Fruit fly (Drosophila melanogaster) whole organism, embryonic: ENCODE results near the gene Rbf.
A peak's percentile ranks its signal among the peaks of the same experiment; 100 is the strongest.

Experiments used
- Asciz ChIP-seq: fragments of 200-800 bp; sonication (Bioruptor generic); optimal IDR thresholded peaks from 2 replicates; lab custom pipeline; 2017; ENCODE audit warnings: missing biosample characterization, mild to moderate bottlenecking, missing genetic modification characterization, missing genetic modification reagents
- Atf3 ChIP-seq: fragments of 200-800 bp; sonication (Bioruptor generic); optimal IDR thresholded peaks from 3 replicates; lab custom pipeline; 2016; ENCODE audit warnings: missing biosample characterization, missing genetic modification characterization
- Awh ChIP-seq: fragments of 200-800 bp; sonication (Bioruptor generic); IDR thresholded peaks from 2 replicates; pipeline ENCODE4, ENCODE4 v1.3.6; 2022; ENCODE audit warnings: missing biosample characterization, missing genetic modification characterization
- BtbVII ChIP-seq: fragments of 200-800 bp; sonication (Bioruptor generic); optimal IDR thresholded peaks from 3 replicates; lab custom pipeline; 2017; ENCODE audit warnings: missing biosample characterization, mild to moderate bottlenecking, missing genetic modification characterization
- CG11398 ChIP-seq: fragments of 200-800 bp; sonication (Bioruptor generic); optimal IDR thresholded peaks from 2 replicates; lab custom pipeline; 2016; ENCODE audit warnings: missing biosample characterization, missing genetic modification characterization
- CG11695 ChIP-seq: fragments of 200-800 bp; sonication (Bioruptor generic); IDR thresholded peaks from 3 replicates; pipeline ENCODE4 v1.3.6; 2022; ENCODE audit warnings: missing biosample characterization, missing genetic modification characterization
- CG11696 ChIP-seq: fragments of 200-800 bp; sonication (Bioruptor generic); IDR thresholded peaks from 2 replicates; pipeline ENCODE4 v1.3.6; 2022; ENCODE audit warnings: missing biosample characterization, missing genetic modification characterization
- CG11723 ChIP-seq: fragments of 200-800 bp; sonication (Bioruptor generic); optimal IDR thresholded peaks from 2 replicates; lab custom pipeline; 2017; ENCODE audit warnings: missing biosample characterization, mild to moderate bottlenecking, missing genetic modification characterization
- CG13296 ChIP-seq: fragments of 200-800 bp; sonication (Bioruptor generic); optimal IDR thresholded peaks from 3 replicates; lab custom pipeline; 2018; ENCODE audit warnings: missing biosample characterization, mild to moderate bottlenecking, missing genetic modification characterization
- CG13624 ChIP-seq: fragments of 200-800 bp; sonication (Bioruptor generic); optimal IDR thresholded peaks from 2 replicates; lab custom pipeline; 2016; ENCODE audit warnings: missing biosample characterization, missing genetic modification characterization
- CG13894 ChIP-seq: fragments of 200-800 bp; sonication (Bioruptor generic); optimal IDR thresholded peaks from 3 replicates; lab custom pipeline; 2018; ENCODE audit warnings: missing biosample characterization, mild to moderate bottlenecking, missing genetic modification characterization, moderate library complexity
- CG14667 ChIP-seq: fragments of 200-800 bp; sonication (Bioruptor generic); IDR thresholded peaks from 2 replicates; pipeline ENCODE4 v1.3.6; 2022; ENCODE audit warnings: missing biosample characterization, missing genetic modification characterization
- CG16813 ChIP-seq: fragments of 200-800 bp; sonication (Bioruptor generic); IDR thresholded peaks from 3 replicates; pipeline ENCODE4 v1.3.6; 2022; ENCODE audit warnings: missing biosample characterization, missing genetic modification characterization; ENCODE audit not compliant: partially characterized antibody
- CG1832 ChIP-seq: fragments of 200-800 bp; sonication (Bioruptor generic); optimal IDR thresholded peaks from 2 replicates; lab custom pipeline; 2017; ENCODE audit warnings: missing biosample characterization, mild to moderate bottlenecking, missing genetic modification characterization, inconsistent platforms
- CG18619 ChIP-seq: fragments of 200-800 bp; sonication (Bioruptor generic); optimal IDR thresholded peaks from 3 replicates; lab custom pipeline; 2017; ENCODE audit warnings: missing biosample characterization, mild to moderate bottlenecking, missing genetic modification characterization
- CG2889 ChIP-seq: fragments of 200-800 bp; sonication (Bioruptor generic); IDR thresholded peaks from 3 replicates; pipeline ENCODE4 v1.3.6; 2022; ENCODE audit warnings: missing biosample characterization, missing genetic modification characterization
- CG31441 ChIP-seq: fragments of 200-800 bp; sonication (Bioruptor generic); IDR thresholded peaks from 2 replicates; pipeline ENCODE4 v1.3.6; 2022; ENCODE audit warnings: missing biosample characterization, missing genetic modification characterization
- CG4404 ChIP-seq: fragments of 200-800 bp; sonication (Bioruptor generic); IDR thresholded peaks from 2 replicates; pipeline ENCODE4 v1.3.6; 2022; ENCODE audit warnings: missing biosample characterization, missing genetic modification characterization
- CG4730 ChIP-seq: fragments of 200-800 bp; sonication (Bioruptor generic); IDR thresholded peaks from 2 replicates; pipeline ENCODE4 v1.3.6; 2022; ENCODE audit warnings: missing biosample characterization, missing genetic modification characterization
- CG6254 ChIP-seq: fragments of 200-800 bp; sonication (Bioruptor generic); optimal IDR thresholded peaks from 3 replicates; lab custom pipeline; 2017; ENCODE audit warnings: mild to moderate bottlenecking, missing biosample characterization, missing genetic modification reagents, missing genetic modification characterization
- CG7271 ChIP-seq: fragments of 200-800 bp; sonication (Bioruptor generic); optimal IDR thresholded peaks from 2 replicates; lab custom pipeline; 2018; ENCODE audit warnings: missing biosample characterization, mild to moderate bottlenecking, missing genetic modification characterization, moderate library complexity
- CG7786 ChIP-seq: fragments of 200-800 bp; sonication (Bioruptor generic); optimal IDR thresholded peaks from 2 replicates; lab custom pipeline; 2016; ENCODE audit warnings: missing biosample characterization, missing genetic modification characterization
- CG8089 ChIP-seq: fragments of 200-800 bp; sonication (Bioruptor generic); optimal IDR thresholded peaks from 3 replicates; lab custom pipeline; 2016; ENCODE audit warnings: missing biosample characterization, missing genetic modification characterization
- CTCF ChIP-seq: fragments of 200-800 bp; sonication (Bioruptor generic); optimal IDR thresholded peaks from 2 replicates; lab custom pipeline; 2017; ENCODE audit warnings: missing biosample characterization, mild to moderate bottlenecking, missing genetic modification characterization, moderate library complexity
- Hey ChIP-seq: fragments of 200-800 bp; sonication (Bioruptor generic); optimal IDR thresholded peaks from 3 replicates; lab custom pipeline; 2018; ENCODE audit warnings: missing biosample characterization, mild to moderate bottlenecking, missing genetic modification characterization
- Hr3 ChIP-seq: fragments of 200-800 bp; sonication (Bioruptor generic); optimal IDR thresholded peaks from 3 replicates; lab custom pipeline; 2016; ENCODE audit warnings: missing biosample characterization, missing genetic modification characterization
- NFAT ChIP-seq: fragments of 200-800 bp; sonication (Bioruptor generic); IDR thresholded peaks from 2 replicates; pipeline ENCODE4 v1.3.6; 2022; ENCODE audit warnings: missing biosample characterization, missing genetic modification characterization
- Oaz ChIP-seq: fragments of 200-800 bp; sonication (Bioruptor generic); IDR thresholded peaks from 2 replicates; pipeline ENCODE4 v1.3.6; 2022; ENCODE audit warnings: missing biosample characterization, missing genetic modification characterization
- Six4 ChIP-seq: fragments of 200-800 bp; sonication (Bioruptor generic); optimal IDR thresholded peaks from 2 replicates; lab custom pipeline; 2016; ENCODE audit warnings: missing biosample characterization, missing genetic modification characterization
- Tbp ChIP-seq: fragments of >200 bp; optimal IDR thresholded peaks from 2 replicates; lab custom pipeline; 2018; ENCODE audit warnings: missing biosample characterization, missing genetic modification characterization
- Xbp1 ChIP-seq: fragments of 200-800 bp; sonication (Bioruptor generic); optimal IDR thresholded peaks from 3 replicates; lab custom pipeline; 2016; ENCODE audit warnings: missing biosample characterization, mild to moderate bottlenecking, missing genetic modification characterization
- abd-A ChIP-seq: fragments of 200-800 bp; sonication (Bioruptor generic); optimal IDR thresholded peaks from 3 replicates; lab custom pipeline; 2019; ENCODE audit warnings: missing biosample characterization, mild to moderate bottlenecking, missing genetic modification characterization, moderate library complexity
- ase ChIP-seq: fragments of 200-800 bp; sonication (Bioruptor generic); IDR thresholded peaks from 3 replicates; pipeline ENCODE4 v1.3.6; 2022; ENCODE audit warnings: missing biosample characterization, missing genetic modification characterization
- gro ChIP-seq: fragments of 200-800 bp; sonication (Bioruptor generic); optimal IDR thresholded peaks from 2 replicates; lab custom pipeline; 2016; ENCODE audit warnings: missing biosample characterization, missing genetic modification characterization
- jigr1 ChIP-seq: fragments of 200-800 bp; sonication (Bioruptor generic); IDR thresholded peaks from 3 replicates; pipeline ENCODE4 v1.3.6; 2022; ENCODE audit warnings: missing biosample characterization, missing genetic modification characterization
- lbe ChIP-seq: fragments of 200-800 bp; sonication (Bioruptor generic); optimal IDR thresholded peaks from 2 replicates; lab custom pipeline; 2016; ENCODE audit warnings: missing biosample characterization, mild to moderate bottlenecking, missing genetic modification characterization
- lov ChIP-seq, 2 experiments: fragments of 200-800 bp in 1 of 2; fragments of >200 bp in 1 of 2; sonication (Bioruptor generic) in 1 of 2; IDR thresholded peaks in 1 of 2; optimal IDR thresholded peaks in 1 of 2; 2 replicates in 1 of 2; 3 replicates in 1 of 2; pipeline versions ENCODE4 v1.3.6 to Lab custom; 2017 to 2022; ENCODE audit warnings: missing biosample characterization in 1 of 2, missing genetic modification characterization in 1 of 2
- nerfin-2 ChIP-seq: fragments of 200-800 bp; sonication (Bioruptor generic); IDR thresholded peaks from 2 replicates; pipeline ENCODE4 v1.3.6; 2022; ENCODE audit warnings: missing biosample characterization, missing genetic modification characterization; ENCODE audit not compliant: partially characterized antibody
- pb ChIP-seq: fragments of 200-800 bp; sonication (Bioruptor generic); optimal IDR thresholded peaks from 3 replicates; lab custom pipeline; 2016; ENCODE audit warnings: missing biosample characterization, missing genetic modification characterization
- phol ChIP-seq: fragments of 200-800 bp; sonication (Bioruptor generic); optimal IDR thresholded peaks from 3 replicates; lab custom pipeline; 2018; ENCODE audit warnings: missing biosample characterization, mild to moderate bottlenecking, missing genetic modification characterization, moderate library complexity
- pnt ChIP-seq: fragments of 200-800 bp; sonication (Bioruptor generic); optimal IDR thresholded peaks from 3 replicates; lab custom pipeline; 2016; ENCODE audit warnings: missing biosample characterization, missing genetic modification characterization
- ranshi ChIP-seq: fragments of 200-800 bp; sonication (Bioruptor generic); IDR thresholded peaks from 2 replicates; pipeline ENCODE4 v1.3.6; 2022; ENCODE audit warnings: missing biosample characterization, missing genetic modification characterization
- scrt ChIP-seq: fragments of 200-800 bp; sonication (Bioruptor generic); optimal IDR thresholded peaks from 2 replicates; lab custom pipeline; 2018; ENCODE audit warnings: missing biosample characterization, mild to moderate bottlenecking, missing genetic modification characterization, moderate library complexity
- shn ChIP-seq: fragments of 200-800 bp; sonication (Bioruptor generic); optimal IDR thresholded peaks from 3 replicates; lab custom pipeline; 2016; ENCODE audit warnings: missing biosample characterization, missing genetic modification characterization
- sim ChIP-seq: fragments of 200-800 bp; sonication (Bioruptor generic); IDR thresholded peaks from 2 replicates; pipeline ENCODE4 v1.3.6; 2022; ENCODE audit warnings: missing biosample characterization, missing genetic modification characterization
- sob ChIP-seq: fragments of 200-800 bp; sonication (Bioruptor generic); IDR thresholded peaks from 2 replicates; pipeline ENCODE4 v1.3.6; 2022; ENCODE audit warnings: missing biosample characterization, missing genetic modification characterization
- tin ChIP-seq: fragments of 200-800 bp; sonication (Bioruptor generic); optimal IDR thresholded peaks from 3 replicates; lab custom pipeline; 2016; ENCODE audit warnings: missing biosample characterization, missing genetic modification characterization
- trh ChIP-seq: fragments of 200-800 bp; sonication (Bioruptor generic); optimal IDR thresholded peaks from 2 replicates; lab custom pipeline; 2016; ENCODE audit warnings: missing biosample characterization, missing genetic modification characterization
- vfl ChIP-seq: fragments of 200-800 bp; sonication (Bioruptor generic); optimal IDR thresholded peaks from 2 replicates; lab custom pipeline; 2016; ENCODE audit warnings: missing biosample characterization, missing genetic modification characterization
- z ChIP-seq: fragments of 200-800 bp; sonication (Bioruptor generic); IDR thresholded peaks from 3 replicates; pipeline ENCODE4 v1.3.6; 2022; ENCODE audit warnings: missing biosample characterization, missing genetic modification characterization
- zfh2 ChIP-seq: fragments of 200-800 bp; sonication (Bioruptor generic); optimal IDR thresholded peaks from 2 replicates; lab custom pipeline; 2016; ENCODE audit warnings: missing biosample characterization, missing genetic modification characterization

Rbf gene

dm6 chrX:755642-756332 lies 45.5 kb downstream of the Rbf start (continued):
- peak; percentile 75 for TF ChIP-seq lbe (GFP tag; lab: Kevin White, UChicago)
- peak; percentile 89 for TF ChIP-seq CG7786
- no peak for TF ChIP-seq nerfin-2
- TF ChIP-seq scrt: peak; percentile 76
- TF ChIP-seq zfh2: peak; percentile 91
- TF ChIP-seq BtbVII (GFP tag; lab: Kevin White, UChicago): peak; percentile 89
- peak; percentile 75 for TF ChIP-seq shn (GFP tag; lab: Kevin White, UChicago)
- TF ChIP-seq CG7271 (tag; lab: Kevin White, UChicago): no peak
- TF ChIP-seq CG11695 (GFP tag; lab: Robert Waterston, UW): peak; percentile 74
- peak; percentile 70 for TF ChIP-seq CG11696 (GFP tag; lab: Robert Waterston, UW)
- TF ChIP-seq Awh (GFP tag; lab: Robert Waterston, UW): peak; percentile 72
- peak; percentile 67 for TF ChIP-seq CG4730
- TF ChIP-seq CG13624 (GFP tag; lab: Kevin White, UChicago): peak; percentile 95
- TF ChIP-seq phol (tag; lab: Kevin White, UChicago): peak; percentile 61
- TF ChIP-seq Atf3 (GFP tag; lab: Kevin White, UChicago): peak; percentile 63
- TF ChIP-seq CG8089 (GFP tag; lab: Kevin White, UChicago): peak; percentile 58
- peak; percentile 69 for TF ChIP-seq Six4 (GFP tag; lab: Kevin White, UChicago)
- peak; percentile 58 for TF ChIP-seq Hr3 (GFP tag; lab: Kevin White, UChicago)
- peak; percentile 80; the same call in 2 of the 3 replicates for TF ChIP-seq CG2889
- no peak for TF ChIP-seq CG1832 (GFP tag; lab: Kevin White, UChicago)
- peak; percentile 78 for TF ChIP-seq tin (GFP tag; lab: Kevin White, UChicago)
- peak; percentile 96 for TF ChIP-seq gro
- peak; percentile 74 for TF ChIP-seq pb
- TF ChIP-seq CG4404 (GFP tag; lab: Robert Waterston, UW): peak; percentile 59
- peak; percentile 83 for TF ChIP-seq Xbp1
- TF ChIP-seq pnt (GFP tag; lab: Kevin White, UChicago): peak; percentile 78
- TF ChIP-seq jigr1: no peak
- TF ChIP-seq sob (GFP tag; lab: Robert Waterston, UW): peak; percentile 92
- TF ChIP-seq abd-A: no peak
- peak; percentile 75 for TF ChIP-seq CG13894 (tag; lab: Kevin White, UChicago)
- TF ChIP-seq Tbp (GFP tag; lab: Kevin White, UChicago): no peak
- no peak for TF ChIP-seq lov (optimal IDR thresholded peaks at IDR 0.05; lab: Kevin White, UChicago)
- TF ChIP-seq lov (GFP tag; IDR thresholded peaks at IDR 0.05; lab: Robert Waterston, UW): no peak
- TF ChIP-seq Asciz: peak; percentile 50
- TF ChIP-seq z (GFP tag; lab: Robert Waterston, UW): peak; percentile 44; the same call in 1 of the 3 replicates
- TF ChIP-seq Hey (tag; lab: Kevin White, UChicago): peak; percentile 36
- TF ChIP-seq CG31441 (GFP tag; lab: Robert Waterston, UW): peak; percentile 67
- peak; percentile 8 for TF ChIP-seq CTCF (GFP tag; lab: Kevin White, UChicago)
- TF ChIP-seq trh: peak; percentile 42
- peak; percentile 66 for TF ChIP-seq CG11398 (GFP tag; lab: Kevin White, UChicago)
- peak; percentile 94 for TF ChIP-seq NFAT (GFP tag; lab: Robert Waterston, UW)
- TF ChIP-seq ranshi (GFP tag; lab: Robert Waterston, UW): peak; percentile 86
- peak; percentile 71 for TF ChIP-seq CG14667
- TF ChIP-seq CG16813 (GFP tag; lab: Robert Waterston, UW): no peak
- TF ChIP-seq CG6254: peak; percentile 59
- TF ChIP-seq CG13296 (GFP tag; lab: Kevin White, UChicago): peak; percentile 72
- TF ChIP-seq ase (GFP tag; lab: Robert Waterston, UW): peak; percentile 64; the same call in 1 of the 3 replicates
- TF ChIP-seq sim (GFP tag; lab: Robert Waterston, UW): no peak
- TF ChIP-seq vfl: peak; percentile 87
- peak; percentile 62 for TF ChIP-seq CG11723 (GFP tag; lab: Kevin White, UChicago)
- peak; percentile 83 for TF ChIP-seq CG18619 (GFP tag; lab: Kevin White, UChicago)
- TF ChIP-seq Oaz: peak; percentile 59; the same call in 1 of the 2 replicates
